Worm (Caenorhabditis elegans) whole organism, L4 larva: ENCODE measurements around the gene klp-6.

ENCODE experiments used
- F10B5.3 ChIP-seq: sonication (generic microtip); optimal IDR thresholded peaks from 2 replicates; lab custom pipeline; 2016; ENCODE audit warnings: mild to moderate bottlenecking, missing genetic modification characterization, missing compliant biosample characterization
- F26F4.8 ChIP-seq: fragments of 200-800 bp; sonication (Bioruptor generic); conservative IDR thresholded peaks from 2 replicates; pipeline ENCODE4 v1.3.6; 2022; ENCODE audit warnings: missing genetic modification characterization, missing compliant biosample characterization
- F44E2.7 ChIP-seq: fragments of 200-800 bp; sonication (Bioruptor generic); IDR thresholded peaks from 2 replicates; pipeline ENCODE4 v2.1.2; 2022; ENCODE audit warnings: missing genetic modification characterization, missing compliant biosample characterization
- F49E8.2 ChIP-seq: sonication (generic microtip); optimal IDR thresholded peaks from 2 replicates; lab custom pipeline; 2016; ENCODE audit warnings: missing compliant biosample characterization, mild to moderate bottlenecking, missing genetic modification characterization, borderline replicate concordance
- Y105C5A.15 ChIP-seq: fragments of 200-800 bp; sonication (Bioruptor generic); IDR thresholded peaks from 2 replicates; pipeline ENCODE4 v1.3.6; 2022; ENCODE audit warnings: missing genetic modification characterization, missing compliant biosample characterization
- Y48G9A.11 ChIP-seq: fragments of 200-800 bp; sonication (Bioruptor generic); IDR thresholded peaks from 2 replicates; pipeline ENCODE4 v1.3.6; 2022; ENCODE audit warnings: missing genetic modification reagents, missing genetic modification characterization, missing compliant biosample characterization
- ZK337.2 ChIP-seq: fragments of 200-800 bp; sonication (Bioruptor generic); IDR thresholded peaks from 2 replicates; pipeline ENCODE4 v1.3.6; 2022; ENCODE audit warnings: missing genetic modification reagents, missing genetic modification characterization, missing compliant biosample characterization
- aly-2 ChIP-seq: sonication (generic microtip); optimal IDR thresholded peaks from 2 replicates; lab custom pipeline; 2018; ENCODE audit warnings: missing biosample characterization, missing genetic modification characterization
- ama-1 ChIP-seq: fragments of 150-350 bp; optimal IDR thresholded peaks from 2 replicates; lab custom pipeline; 2014; ENCODE audit warnings: inconsistent platforms, mixed read lengths
- arid-1 ChIP-seq: fragments of 200-800 bp; sonication (Bioruptor generic); conservative IDR thresholded peaks from 2 replicates; pipeline ENCODE4 v1.3.6; 2022; ENCODE audit warnings: missing genetic modification reagents, missing genetic modification characterization, missing compliant biosample characterization
- attf-4 ChIP-seq: sonication (generic microtip); optimal IDR thresholded peaks from 3 replicates; lab custom pipeline; 2017; ENCODE audit warnings: missing biosample characterization, missing genetic modification characterization
- ceh-20 ChIP-seq: fragments of 200-800 bp; sonication (Bioruptor generic); IDR thresholded peaks from 2 replicates; pipeline ENCODE4 v1.3.6; 2022; ENCODE audit warnings: missing genetic modification reagents, missing genetic modification characterization, missing compliant biosample characterization
- ceh-44 ChIP-seq: fragments of 200-800 bp; sonication (Bioruptor generic); IDR thresholded peaks from 2 replicates; pipeline ENCODE4 v1.3.6; 2022; ENCODE audit warnings: missing genetic modification reagents, missing genetic modification characterization, missing compliant biosample characterization
- ceh-62 ChIP-seq: sonication (generic microtip); optimal IDR thresholded peaks from 2 replicates; lab custom pipeline; 2017; ENCODE audit warnings: missing biosample characterization, missing genetic modification characterization
- ceh-82 ChIP-seq: sonication (generic microtip); optimal IDR thresholded peaks from 2 replicates; lab custom pipeline; 2017; ENCODE audit warnings: missing biosample characterization, missing genetic modification characterization
- ces-1 ChIP-seq: fragments of 150-350 bp; sonication (generic microtip); optimal IDR thresholded peaks from 4 replicates; lab custom pipeline; 2014; ENCODE audit warnings: missing biosample characterization, missing genetic modification reagents, missing genetic modification characterization
- cey-2 ChIP-seq: sonication (generic microtip); optimal IDR thresholded peaks from 3 replicates; lab custom pipeline; 2017; ENCODE audit warnings: missing genetic modification characterization, mild to moderate bottlenecking, missing compliant biosample characterization, antibody characterized with exemption, borderline replicate concordance; ENCODE audit not compliant: insufficient read depth
- ctbp-1 ChIP-seq: fragments of 200-800 bp; sonication (Bioruptor generic); IDR thresholded peaks from 2 replicates; pipeline ENCODE4 v1.3.6; 2022; ENCODE audit warnings: missing genetic modification reagents, missing genetic modification characterization, missing compliant biosample characterization
- dmd-6 ChIP-seq: fragments of 200-800 bp; sonication (Bioruptor generic); IDR thresholded peaks from 2 replicates; pipeline ENCODE4 v1.3.6; 2022; ENCODE audit warnings: missing genetic modification reagents, missing genetic modification characterization, missing compliant biosample characterization
- duxl-1 ChIP-seq: sonication (generic microtip); optimal IDR thresholded peaks from 2 replicates; lab custom pipeline; 2016; ENCODE audit warnings: mild to moderate bottlenecking, missing genetic modification characterization, moderate library complexity, missing compliant biosample characterization; ENCODE audit not compliant: poor library complexity
- dve-1 ChIP-seq: sonication (generic microtip); optimal IDR thresholded peaks from 2 replicates; lab custom pipeline; 2017; ENCODE audit warnings: antibody characterized with exemption, mild to moderate bottlenecking, missing genetic modification characterization, missing compliant biosample characterization; ENCODE audit not compliant: insufficient read depth
- egl-27 ChIP-seq: sonication (generic microtip); optimal IDR thresholded peaks from 3 replicates; lab custom pipeline; 2017; ENCODE audit warnings: missing biosample characterization, missing genetic modification reagents, missing genetic modification characterization
- fkh-10 ChIP-seq: fragments of 150-350 bp; optimal IDR thresholded peaks from 2 replicates; lab custom pipeline; 2014; ENCODE audit warnings: missing biosample characterization, missing genetic modification reagents, missing genetic modification characterization
- gei-8 ChIP-seq: fragments of 200-800 bp; sonication (Bioruptor generic); optimal IDR thresholded peaks from 2 replicates; lab custom pipeline; 2018; ENCODE audit warnings: mild to moderate bottlenecking, missing genetic modification characterization, missing compliant biosample characterization
- hif-1 ChIP-seq, 2 experiments: sonication (generic microtip); optimal IDR thresholded peaks; 2 replicates each; lab custom pipeline; 2016 to 2017; ENCODE audit warnings: missing compliant biosample characterization in 2 of 2, missing genetic modification characterization in 2 of 2, missing genetic modification reagents in 2 of 2, missing genotype in 2 of 2, mild to moderate bottlenecking in 1 of 2
- lim-7 ChIP-seq: fragments of 200-800 bp; sonication (Bioruptor generic); IDR thresholded peaks from 2 replicates; pipeline ENCODE4 v1.3.6; 2022; ENCODE audit warnings: missing genetic modification characterization, missing compliant biosample characterization
- lin-15B ChIP-seq: fragments of 150-350 bp; sonication (generic microtip); optimal IDR thresholded peaks from 3 replicates; lab custom pipeline; 2014; ENCODE audit warnings: missing biosample characterization, missing genetic modification characterization
- lin-29 ChIP-seq: fragments of 200-800 bp; sonication (Bioruptor generic); IDR thresholded peaks from 2 replicates; pipeline ENCODE4 v1.3.6; 2022; ENCODE audit warnings: missing genetic modification reagents, missing genetic modification characterization, missing compliant biosample characterization
- lin-38 ChIP-seq: fragments of 200-800 bp; sonication (Bioruptor generic); IDR thresholded peaks from 2 replicates; pipeline ENCODE4 v1.3.6; 2022; ENCODE audit warnings: missing genetic modification reagents, missing genetic modification characterization, missing compliant biosample characterization
- lsy-2 ChIP-seq, 2 experiments: fragments of 150-350 bp in 1 of 2; sonication (generic microtip) in 1 of 2; optimal IDR thresholded peaks; 2 replicates each; lab custom pipeline; 2014 to 2017; ENCODE audit warnings: missing biosample characterization in 2 of 2, missing genetic modification characterization in 2 of 2
- mdt-29 ChIP-seq: fragments of 200-800 bp; sonication (Bioruptor generic); IDR thresholded peaks from 2 replicates; pipeline ENCODE4 v1.3.6; 2022; ENCODE audit warnings: missing genetic modification reagents, missing genetic modification characterization, missing compliant biosample characterization
- mep-1 ChIP-seq: fragments of 150-350 bp; sonication (generic microtip); optimal IDR thresholded peaks from 3 replicates; lab custom pipeline; 2014; ENCODE audit warnings: missing biosample characterization, missing genetic modification characterization
- mes-2 ChIP-seq: sonication (generic microtip); optimal IDR thresholded peaks from 2 replicates; lab custom pipeline; 2016; ENCODE audit warnings: missing genotype, mild to moderate bottlenecking, missing genetic modification characterization, missing compliant biosample characterization; ENCODE audit not compliant: poor library complexity, severe bottlenecking
- nhr-11 ChIP-seq: fragments of 150-350 bp; optimal IDR thresholded peaks from 2 replicates; lab custom pipeline; 2014; ENCODE audit warnings: missing biosample characterization, missing genetic modification characterization
- nhr-237 ChIP-seq: sonication (generic microtip); optimal IDR thresholded peaks from 2 replicates; lab custom pipeline; 2017; ENCODE audit warnings: missing biosample characterization, missing genetic modification characterization
- nhr-25 ChIP-seq: sonication (generic microtip); optimal IDR thresholded peaks from 2 replicates; lab custom pipeline; 2017; ENCODE audit warnings: missing genetic modification characterization, mild to moderate bottlenecking, missing compliant biosample characterization, antibody characterized with exemption, moderate library complexity, borderline replicate concordance; ENCODE audit not compliant: insufficient read depth
- nhr-28 ChIP-seq: fragments of 150-350 bp; optimal IDR thresholded peaks from 2 replicates; lab custom pipeline; 2014; ENCODE audit warnings: missing biosample characterization, missing genetic modification characterization
- nhr-41 ChIP-seq: fragments of 200-800 bp; sonication (Bioruptor generic); IDR thresholded peaks from 2 replicates; pipeline ENCODE4 v1.3.6; 2022; ENCODE audit warnings: missing genetic modification reagents, missing genetic modification characterization, missing compliant biosample characterization
- nhr-6 ChIP-seq: fragments of 150-350 bp; optimal IDR thresholded peaks from 2 replicates; lab custom pipeline; 2014; ENCODE audit warnings: missing biosample characterization, missing genetic modification characterization
- nhr-76 ChIP-seq: fragments of 150-350 bp; optimal IDR thresholded peaks from 2 replicates; lab custom pipeline; 2014; ENCODE audit warnings: missing biosample characterization, missing genetic modification characterization
- pha-4 ChIP-seq, 2 experiments: fragments of 150-350 bp in 1 of 2; fragments of 200-800 bp in 1 of 2; sonication (Bioruptor generic) in 1 of 2; IDR thresholded peaks in 1 of 2; optimal IDR thresholded peaks in 1 of 2; 2 replicates each; pipeline versions ENCODE4 v1.3.6 to Lab custom; 2014 to 2022; ENCODE audit warnings: missing genetic modification characterization in 2 of 2, missing genetic modification reagents in 2 of 2, missing biosample characterization in 1 of 2, missing compliant biosample characterization in 1 of 2
- pqm-1 ChIP-seq: sonication (generic microtip); optimal IDR thresholded peaks from 2 replicates; lab custom pipeline; 2017; ENCODE audit warnings: missing biosample characterization, missing genetic modification characterization
- rbr-2 ChIP-seq: sonication (generic microtip); optimal IDR thresholded peaks from 2 replicates; lab custom pipeline; 2016; ENCODE audit warnings: missing genotype, missing genetic modification characterization, missing compliant biosample characterization
- snpc-4 ChIP-seq: fragments of 150-350 bp; optimal IDR thresholded peaks from 2 replicates; lab custom pipeline; 2014; ENCODE audit warnings: missing biosample characterization, missing genetic modification characterization
- spr-1 ChIP-seq: sonication (generic microtip); optimal IDR thresholded peaks from 2 replicates; lab custom pipeline; 2016; ENCODE audit warnings: mild to moderate bottlenecking, missing genetic modification characterization, missing compliant biosample characterization
- tag-97 ChIP-seq: fragments of 200-800 bp; sonication (Bioruptor generic); IDR thresholded peaks from 2 replicates; pipeline ENCODE4 v1.3.6; 2022; ENCODE audit warnings: missing genetic modification characterization, missing compliant biosample characterization
- unc-130 ChIP-seq: sonication (generic microtip); optimal IDR thresholded peaks from 2 replicates; lab custom pipeline; 2016; ENCODE audit warnings: missing genetic modification reagents, missing genetic modification characterization, missing compliant biosample characterization
- vab-7 ChIP-seq: fragments of 200-800 bp; sonication (Bioruptor generic); IDR thresholded peaks from 2 replicates; pipeline ENCODE4 v1.3.6; 2022; ENCODE audit warnings: missing genetic modification reagents, missing genetic modification characterization, missing compliant biosample characterization
- zfp-2 ChIP-seq: sonication (generic microtip); optimal IDR thresholded peaks from 2 replicates; lab custom pipeline; 2016; ENCODE audit warnings: mild to moderate bottlenecking, missing genetic modification characterization, missing compliant biosample characterization
- zip-11 ChIP-seq: fragments of 200-800 bp; sonication (Bioruptor generic); IDR thresholded peaks from 2 replicates; pipeline ENCODE4 v1.3.6; 2022; ENCODE audit warnings: missing genetic modification characterization, missing compliant biosample characterization

Gene klp-6

DNA sequence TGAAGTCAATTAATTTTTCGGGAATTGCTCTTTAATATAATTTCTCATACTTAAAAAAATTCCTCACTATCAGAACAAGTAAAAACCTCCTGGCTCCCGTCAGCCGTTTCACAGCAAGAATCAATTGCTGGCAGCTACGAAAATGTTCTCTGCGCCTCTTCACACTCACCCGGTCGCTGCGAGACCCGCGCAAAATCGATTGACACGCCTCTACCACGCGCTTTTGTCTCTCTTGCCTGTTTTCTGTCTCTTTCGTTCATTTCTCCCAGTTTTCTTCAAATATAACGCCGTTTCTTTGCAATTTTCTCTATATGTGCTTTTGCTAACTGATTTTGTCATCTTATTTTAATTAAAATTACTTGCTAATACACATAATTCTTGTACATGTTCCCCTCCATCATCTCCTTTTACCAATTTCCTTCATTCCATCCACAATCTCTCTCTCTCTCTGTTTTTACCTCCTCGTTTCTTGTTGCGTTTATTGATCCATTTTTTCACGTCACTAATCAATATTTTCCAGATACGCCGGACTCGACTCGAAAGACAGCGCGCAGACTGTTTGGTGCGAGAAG, 6.2 kb upstream of the klp-6 start, which contains the start of gene pcf-11 (continued):
- no peak for TF ChIP-seq fkh-10
- peak; percentile 75 for TF ChIP-seq mes-2
- no peak for TF ChIP-seq arid-1 (GFP tag; lab: Robert Waterston, UW)
- no peak for TF ChIP-seq ceh-62
- TF ChIP-seq nhr-11 (tag; lab: Kevin White, UChicago) = peak; percentile 41
- no peak for TF ChIP-seq aly-2
- no peak for TF ChIP-seq ceh-82 (tag; lab: Kevin White, UChicago)
- no peak for TF ChIP-seq pha-4 (GFP tag; IDR thresholded peaks at IDR 0.05; lab: Robert Waterston, UW)
- no peak for TF ChIP-seq pha-4 (tag; optimal IDR thresholded peaks at IDR 0.05; lab: Kevin White, UChicago)
- no peak for TF ChIP-seq Y48G9A.11 (GFP tag; lab: Robert Waterston, UW)
- TF ChIP-seq F44E2.7 (GFP tag; lab: Robert Waterston, UW) = no peak
- no peak for TF ChIP-seq lin-29 (GFP tag; lab: Robert Waterston, UW)
- no peak for TF ChIP-seq ceh-44 (GFP tag; lab: Robert Waterston, UW)
- TF ChIP-seq F10B5.3 = no peak
- TF ChIP-seq nhr-41 (GFP tag; lab: Robert Waterston, UW) = no peak
- no peak for TF ChIP-seq zfp-2 (tag; lab: Kevin White, UChicago)
- TF ChIP-seq lsy-2 (tag; optimal IDR thresholded peaks at IDR 0.05; lab: Kevin White, UChicago) = peak; percentile 24 to 65
- TF ChIP-seq vab-7 (GFP tag; lab: Robert Waterston, UW) = no peak
- no peak for TF ChIP-seq attf-4
- peak; percentile 13; the same call in 1 of the 2 replicates for TF ChIP-seq dmd-6
- no peak for TF ChIP-seq F49E8.2 (tag; lab: Kevin White, UChicago)
- TF ChIP-seq nhr-25 (tag; lab: Kevin White, UChicago) = no peak
- TF ChIP-seq ZK337.2 = no peak
- TF ChIP-seq zip-11 (GFP tag; lab: Robert Waterston, UW) = no peak
- TF ChIP-seq nhr-237 = no peak
- no peak for TF ChIP-seq Y105C5A.15 (GFP tag; lab: Robert Waterston, UW)
- no peak for TF ChIP-seq nhr-76 (tag; lab: Kevin White, UChicago)
- no peak for TF ChIP-seq duxl-1
- TF ChIP-seq snpc-4 (tag; lab: Kevin White, UChicago) = no peak
- TF ChIP-seq mdt-29 (GFP tag; lab: Robert Waterston, UW) = 0 out of 2 replicates have a peak, but pooled peaks have one; percentile 6
- no peak for TF ChIP-seq tag-97 (GFP tag; lab: Robert Waterston, UW)
- no peak for TF ChIP-seq spr-1 (tag; lab: Kevin White, UChicago)
- peak; percentile 50 for TF ChIP-seq nhr-6 (tag; lab: Kevin White, UChicago)
- TF ChIP-seq ces-1 (GFP tag; lab: Kevin White, UChicago) = no peak
- TF ChIP-seq lim-7 = no peak
- no peak for TF ChIP-seq hif-1 (tag; optimal IDR thresholded peaks at IDR 0.05; lab: Kevin White, UChicago)
- TF ChIP-seq dve-1 (tag; lab: Kevin White, UChicago) = peak; percentile 53
- TF ChIP-seq cey-2 (tag; lab: Kevin White, UChicago) = no peak
- peak; percentile 50 for TF ChIP-seq nhr-28 (tag; lab: Kevin White, UChicago)
- no peak for TF ChIP-seq gei-8 (GFP tag; lab: Kevin White, UChicago)
- peak; percentile 90 for TF ChIP-seq ama-1 (lab: Kevin White, UChicago)
- no peak for TF ChIP-seq F26F4.8 (GFP tag; lab: Robert Waterston, UW)
- TF ChIP-seq ctbp-1 (GFP tag; lab: Robert Waterston, UW) = no peak
- TF ChIP-seq egl-27 (tag; lab: Kevin White, UChicago) = no peak
- TF ChIP-seq lin-15B = no peak
- TF ChIP-seq mep-1 (tag; lab: Kevin White, UChicago) = peak; percentile 64
- TF ChIP-seq pqm-1 = no peak
- TF ChIP-seq unc-130 (GFP tag; lab: Kevin White, UChicago) = peak; percentile 7
- TF ChIP-seq lin-38 (GFP tag; lab: Robert Waterston, UW) = peak; percentile 50
- peak; percentile 34 for TF ChIP-seq rbr-2 (tag; lab: Kevin White, UChicago)
- no peak for TF ChIP-seq ceh-20 (GFP tag; lab: Robert Waterston, UW)
- TF ChIP-seq, all 104 proteins: peak for 25
